Worm (Caenorhabditis elegans): ENCODE results near the gene F02E11.7.

F02E11.7 gene

DNA sequence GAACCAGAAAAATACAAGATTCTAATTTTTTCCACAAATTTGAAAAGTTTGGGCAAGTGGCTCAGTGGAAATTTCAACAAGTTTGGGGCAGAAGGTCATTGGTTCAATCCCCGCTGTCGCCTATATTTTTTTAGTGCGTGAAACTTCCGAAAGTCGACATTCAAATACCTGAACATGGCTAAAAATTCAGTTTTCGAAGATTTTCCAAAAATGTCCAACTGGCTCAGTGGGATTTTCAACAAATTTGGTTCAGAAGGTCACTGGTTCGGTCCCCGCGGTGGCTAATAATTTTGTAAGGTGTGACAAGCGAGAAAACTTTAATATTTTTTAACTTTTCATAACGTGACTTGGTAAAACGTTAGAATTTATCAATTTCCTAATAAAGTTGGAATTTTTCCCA is 2.8 kb upstream of the F02E11.7 start:
- TF ChIP-seq lsy-2 (tag; optimal IDR thresholded peaks at IDR 0.05) (no peak), nhr-2 (tag; optimal IDR thresholded peaks at IDR 0.05) (no peak), unc-39 (tag; optimal IDR thresholded peaks at IDR 0.05) (no peak), flh-1 (GFP tag; optimal IDR thresholded peaks at IDR 0.05) (no peak), hlh-1 (tag; optimal IDR thresholded peaks at IDR 0.05) (no peak), nhr-237 (tag; optimal IDR thresholded peaks at IDR 0.05) (no peak), ces-1 (GFP tag; optimal IDR thresholded peaks at IDR 0.05) (no peak), elt-1 (tag; optimal IDR thresholded peaks at IDR 0.05; ENCODE audit: borderline replicate concordance, insufficient read depth) (no peak), M03D4.4 (tag; optimal IDR thresholded peaks at IDR 0.05) (no peak), nhr-76 (tag; optimal IDR thresholded peaks at IDR 0.05) (no peak), sem-2 (GFP tag; optimal IDR thresholded peaks at IDR 0.05) (no peak), bed-3 (GFP tag; optimal IDR thresholded peaks at IDR 0.05) (no peak), unc-62 (GFP tag; optimal IDR thresholded peaks at IDR 0.05) (no peak), tbx-8 (GFP tag; optimal IDR thresholded peaks at IDR 0.05) (no peak), lin-32 (GFP tag; optimal IDR thresholded peaks at IDR 0.05) (no peak)

DNA sequence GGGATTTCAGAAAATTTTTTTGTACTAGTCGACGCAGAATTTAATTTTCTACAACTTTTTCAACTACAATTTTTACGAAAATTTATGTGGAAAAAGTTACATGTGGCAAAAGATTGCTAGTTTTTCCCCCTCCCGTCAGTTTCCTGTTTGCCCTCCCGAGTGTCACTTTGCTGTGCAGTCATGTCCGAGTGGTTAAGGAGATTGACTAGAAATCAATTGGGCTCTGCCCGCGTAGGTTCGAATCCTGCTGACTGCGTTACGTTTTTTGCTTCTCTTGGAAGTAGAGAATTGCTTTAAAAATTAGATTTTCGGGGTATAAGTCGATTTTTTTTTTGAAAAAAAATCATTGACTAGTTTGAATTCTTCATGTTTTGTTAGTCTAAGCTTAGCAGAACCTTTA is 350 bp downstream of the F02E11.7 start:
- TF ChIP-seq nhr-2 (tag; optimal IDR thresholded peaks at IDR 0.05) = no peak
- TF ChIP-seq elt-1 (tag; optimal IDR thresholded peaks at IDR 0.05; ENCODE audit: borderline replicate concordance, insufficient read depth) = no peak
- no peak for TF ChIP-seq lsy-2 (tag; optimal IDR thresholded peaks at IDR 0.05)
- TF ChIP-seq cnd-1 (tag; optimal IDR thresholded peaks at IDR 0.05) = peak; percentile 30
- TF ChIP-seq pha-4 (tag; optimal IDR thresholded peaks at IDR 0.05) = no peak
- TF ChIP-seq tbx-8 (GFP tag; optimal IDR thresholded peaks at IDR 0.05) = no peak
- no peak for TF ChIP-seq snpc-4 (tag; optimal IDR thresholded peaks at IDR 0.05)
- TF ChIP-seq ceh-83 (GFP tag; optimal IDR thresholded peaks at IDR 0.05) = peak; percentile 53
- TF ChIP-seq zip-8 (tag; optimal IDR thresholded peaks at IDR 0.05) = no peak
- TF ChIP-seq drap-1 (GFP tag; optimal IDR thresholded peaks at IDR 0.05) = peak; percentile 26
- no peak for TF ChIP-seq unc-39 (tag; optimal IDR thresholded peaks at IDR 0.05)

DNA sequence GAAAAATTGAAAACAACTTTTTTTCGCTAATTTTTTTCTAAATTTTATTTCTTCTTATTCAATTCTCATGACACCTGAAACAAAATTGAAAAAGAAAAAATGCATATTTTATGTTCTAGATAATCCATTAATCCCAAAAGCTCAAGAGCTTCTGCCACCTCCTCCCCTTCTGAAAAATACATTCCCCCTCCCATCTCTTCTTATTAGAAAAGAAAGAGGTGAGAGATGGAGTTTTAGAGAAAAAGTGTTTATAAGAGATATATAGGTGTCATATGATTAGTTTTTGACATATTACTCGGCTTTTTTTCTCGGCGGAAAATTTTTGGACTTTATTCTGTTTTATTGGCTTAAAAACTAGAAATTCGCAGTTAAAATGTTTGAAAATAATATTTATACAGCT is 3.1 kb downstream of the F02E11.7 start:
- TF ChIP-seq nhr-12 (tag; optimal IDR thresholded peaks at IDR 0.05) = no peak
- no peak for TF ChIP-seq nhr-28 (tag; optimal IDR thresholded peaks at IDR 0.05)
- no peak for TF ChIP-seq ces-1 (GFP tag; optimal IDR thresholded peaks at IDR 0.05)
- TF ChIP-seq lsy-2 (tag; optimal IDR thresholded peaks at IDR 0.05) = no peak
- no peak for TF ChIP-seq hlh-1 (tag; optimal IDR thresholded peaks at IDR 0.05)
- TF ChIP-seq cnd-1 (tag; optimal IDR thresholded peaks at IDR 0.05) = no peak
- TF ChIP-seq unc-62 (GFP tag; optimal IDR thresholded peaks at IDR 0.05) = no peak
- no peak for TF ChIP-seq elt-3 (tag; optimal IDR thresholded peaks at IDR 0.05)
- TF ChIP-seq bed-3 (GFP tag; optimal IDR thresholded peaks at IDR 0.05) = no peak
- TF ChIP-seq ceh-43 (GFP tag; optimal IDR thresholded peaks at IDR 0.05) = no peak
- no peak for TF ChIP-seq drap-1 (GFP tag; optimal IDR thresholded peaks at IDR 0.05)
- no peak for TF ChIP-seq M03D4.4 (tag; optimal IDR thresholded peaks at IDR 0.05)
- TF ChIP-seq mls-2 (tag; optimal IDR thresholded peaks at IDR 0.05) = no peak
- no peak for TF ChIP-seq sem-2 (GFP tag; optimal IDR thresholded peaks at IDR 0.05)
- no peak for TF ChIP-seq nhr-76 (tag; optimal IDR thresholded peaks at IDR 0.05)
- TF ChIP-seq mab-5 (tag; optimal IDR thresholded peaks at IDR 0.05) = no peak
- TF ChIP-seq ztf-11 (tag; optimal IDR thresholded peaks at IDR 0.05) = no peak
- TF ChIP-seq elt-1 (tag; optimal IDR thresholded peaks at IDR 0.05; ENCODE audit: borderline replicate concordance, insufficient read depth) = no peak

DNA sequence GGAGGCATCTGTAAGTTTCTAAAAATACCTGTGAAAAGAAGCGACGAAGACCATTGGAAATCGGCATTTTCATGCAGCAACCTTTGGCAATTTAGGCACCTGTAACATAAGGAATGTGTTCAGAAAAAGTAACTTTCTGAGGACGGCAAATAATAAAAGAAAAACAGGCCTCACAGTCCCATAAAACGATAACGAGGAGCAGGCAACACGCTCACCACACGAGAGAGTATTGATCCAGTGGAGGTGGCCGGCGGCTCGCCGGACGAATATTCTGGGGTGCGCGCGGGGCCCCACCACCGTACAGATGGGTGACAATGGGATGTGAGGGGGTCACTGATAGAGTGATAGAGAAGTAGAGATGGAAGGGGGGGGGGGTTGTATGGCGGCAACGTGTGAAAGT is 7.5 kb downstream of the F02E11.7 start, which contains the start of gene F02E11.3:
Gene F02E11.3, minus strand, starts transcription at position 101 of the 400 bp plus-strand sequence.
- TF ChIP-seq nhr-12 (tag; optimal IDR thresholded peaks at IDR 0.05) = no peak
- no peak for TF ChIP-seq bed-3 (GFP tag; optimal IDR thresholded peaks at IDR 0.05)

DNA sequence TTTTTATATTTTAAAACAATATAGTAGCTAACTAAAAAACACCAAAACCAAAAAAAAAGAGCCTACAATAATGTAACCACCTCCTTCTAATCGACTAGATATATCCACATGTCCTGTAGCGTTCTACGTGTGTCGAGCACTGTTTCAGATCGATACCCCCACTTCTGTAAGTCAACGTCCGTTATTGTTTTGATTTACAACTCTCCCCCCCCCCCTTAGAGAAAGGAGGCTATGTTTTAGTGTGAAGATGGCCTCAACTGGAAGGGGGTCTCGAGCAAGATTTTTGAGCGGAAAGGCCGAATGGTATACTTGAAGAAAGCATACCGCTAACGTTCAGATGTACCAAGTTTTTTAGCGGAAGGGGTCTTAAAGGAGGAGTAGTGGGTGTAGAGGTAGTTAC is 10.2 kb downstream of the F02E11.7 start, which contains the start of gene F02E11.4:
Gene F02E11.4, minus strand, starts transcription at position 101 of the 400 bp plus-strand sequence.
- TF ChIP-seq blmp-1 (tag; optimal IDR thresholded peaks at IDR 0.05) (no peak), zip-8 (tag; optimal IDR thresholded peaks at IDR 0.05) (no peak), cnd-1 (tag; optimal IDR thresholded peaks at IDR 0.05) (no peak), ceh-43 (GFP tag; optimal IDR thresholded peaks at IDR 0.05) (no peak)

DNA sequence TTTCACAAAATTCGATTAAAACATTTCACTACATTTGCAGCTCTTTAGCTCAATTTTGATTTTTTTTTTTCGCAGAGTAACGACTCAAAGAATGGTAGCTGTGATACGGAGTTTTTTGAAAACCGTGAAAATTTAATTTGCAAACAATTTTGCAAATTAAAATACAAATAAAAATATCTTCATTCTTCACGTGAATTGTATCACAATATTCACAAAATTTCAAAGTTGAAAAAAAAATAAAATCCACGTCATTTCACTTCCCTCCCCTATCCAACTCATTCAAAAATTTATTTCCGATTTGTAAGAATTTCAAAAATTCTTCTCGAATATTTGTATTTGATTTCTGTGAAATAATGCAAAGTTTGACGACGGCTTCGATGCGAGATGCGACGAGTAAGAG is 11.2 kb downstream of the F02E11.7 start, which contains the start of gene wht-4:
Gene wht-4, plus strand, starts transcription at position 301 of the 400 bp plus-strand sequence.
- no peak for TF ChIP-seq cnd-1 (tag; optimal IDR thresholded peaks at IDR 0.05)
- TF ChIP-seq zip-8 (tag; optimal IDR thresholded peaks at IDR 0.05) = no peak
- no peak for TF ChIP-seq lin-32 (GFP tag; optimal IDR thresholded peaks at IDR 0.05)

Data from whole organism, mixed stage, embryonic.